Worm (Caenorhabditis elegans) whole organism, L1 larva: ENCODE data around the gene B0280.9.

ENCODE experiments used
- C16A3.4 ChIP-seq: fragments of 150-350 bp; optimal IDR thresholded peaks from 2 replicates; lab custom pipeline; 2014; ENCODE audit warnings: missing biosample characterization, missing genetic modification characterization
- C34B4.2 ChIP-seq: sonication (generic microtip); optimal IDR thresholded peaks from 2 replicates; lab custom pipeline; 2017; ENCODE audit warnings: mild to moderate bottlenecking, missing genetic modification characterization, missing compliant biosample characterization
- aha-1 ChIP-seq: fragments of 150-350 bp; optimal IDR thresholded peaks from 2 replicates; lab custom pipeline; 2014; ENCODE audit warnings: missing biosample characterization, missing genetic modification characterization
- alr-1 ChIP-seq: fragments of 200-800 bp; sonication (Bioruptor generic); optimal IDR thresholded peaks from 2 replicates; lab custom pipeline; 2018; ENCODE audit warnings: borderline replicate concordance, mild to moderate bottlenecking, missing genetic modification characterization, missing compliant biosample characterization
- aly-2 ChIP-seq: fragments of 150-350 bp; optimal IDR thresholded peaks from 2 replicates; lab custom pipeline; 2014; ENCODE audit warnings: missing biosample characterization, missing genetic modification characterization
- ama-1 ChIP-seq: fragments of 150-350 bp; optimal IDR thresholded peaks from 2 replicates; lab custom pipeline; 2014
- blmp-1 ChIP-seq: fragments of 150-350 bp; optimal IDR thresholded peaks from 2 replicates; lab custom pipeline; 2014; ENCODE audit warnings: missing biosample characterization, missing genetic modification characterization
- ceh-8 ChIP-seq: fragments of 200-800 bp; sonication (Bioruptor generic); optimal IDR thresholded peaks from 2 replicates; lab custom pipeline; 2018; ENCODE audit warnings: mild to moderate bottlenecking, missing genetic modification characterization, moderate library complexity, missing compliant biosample characterization
- ceh-82 ChIP-seq, 3 experiments: fragments of 150-350 bp in 1 of 3; sonication (generic microtip) in 2 of 3; optimal IDR thresholded peaks; 2 replicates each; lab custom pipeline; 2014 to 2017; ENCODE audit warnings: missing biosample characterization in 3 of 3, missing genetic modification characterization in 3 of 3
- ceh-88 ChIP-seq: fragments of 200-800 bp; sonication (Bioruptor generic); IDR thresholded peaks from 2 replicates; pipeline ENCODE4 v1.3.6; 2022; ENCODE audit warnings: missing genetic modification characterization, missing compliant biosample characterization
- ceh-90 ChIP-seq: sonication (generic microtip); optimal IDR thresholded peaks from 2 replicates; lab custom pipeline; 2016; ENCODE audit warnings: missing genetic modification characterization, missing compliant biosample characterization
- dpl-1 ChIP-seq, 3 experiments: fragments of 150-350 bp in 2 of 3; sonication (generic microtip) in 1 of 3; optimal IDR thresholded peaks; 2 replicates each; lab custom pipeline; 2014 to 2017; ENCODE audit warnings: missing biosample characterization in 3 of 3, missing genetic modification characterization in 3 of 3, missing genetic modification reagents in 3 of 3
- dsc-1 ChIP-seq: sonication (generic microtip); optimal IDR thresholded peaks from 2 replicates; lab custom pipeline; 2016; ENCODE audit warnings: mild to moderate bottlenecking, missing genetic modification characterization, missing compliant biosample characterization
- efl-3 ChIP-seq: fragments of 200-800 bp; sonication (Bioruptor generic); optimal IDR thresholded peaks from 2 replicates; lab custom pipeline; 2018; ENCODE audit warnings: mild to moderate bottlenecking, missing genetic modification characterization, missing compliant biosample characterization
- egl-13 ChIP-seq: sonication (generic microtip); optimal IDR thresholded peaks from 2 replicates; lab custom pipeline; 2016; ENCODE audit warnings: missing genotype, missing genetic modification reagents, missing genetic modification characterization, missing compliant biosample characterization
- egl-27 ChIP-seq, 2 experiments: fragments of 150-350 bp in 1 of 2; sonication (generic microtip); optimal IDR thresholded peaks; 3 replicates each; lab custom pipeline; 2017 to 2018; ENCODE audit warnings: missing biosample characterization in 2 of 2, missing genetic modification characterization in 2 of 2, missing genetic modification reagents in 2 of 2
- elt-3 ChIP-seq, 6 experiments: fragments of 150-350 bp in 1 of 6; sonication (generic microtip); optimal IDR thresholded peaks; 2 replicates each; lab custom pipeline; 2017 to 2018; ENCODE audit warnings: missing biosample characterization in 6 of 6, missing genetic modification characterization in 6 of 6, inconsistent platforms in 1 of 6
- ets-5 ChIP-seq: fragments of 200-800 bp; sonication (Bioruptor generic); IDR thresholded peaks from 2 replicates; pipeline ENCODE4 v1.3.6; 2022; ENCODE audit warnings: missing genetic modification characterization, missing compliant biosample characterization
- fkh-8 ChIP-seq: sonication (generic microtip); optimal IDR thresholded peaks from 2 replicates; lab custom pipeline; 2016; ENCODE audit warnings: mild to moderate bottlenecking, missing genetic modification characterization, missing compliant biosample characterization
- grh-1 ChIP-seq: fragments of 200-800 bp; sonication (Bioruptor generic); IDR thresholded peaks from 2 replicates; pipeline ENCODE4 v1.3.6; 2022; ENCODE audit warnings: missing genetic modification reagents, missing genetic modification characterization, missing compliant biosample characterization
- hlh-4 ChIP-seq: sonication (generic microtip); optimal IDR thresholded peaks from 2 replicates; lab custom pipeline; 2016; ENCODE audit warnings: mild to moderate bottlenecking, missing genetic modification characterization, missing compliant biosample characterization
- hpl-2 ChIP-seq: fragments of 150-350 bp; optimal IDR thresholded peaks from 2 replicates; lab custom pipeline; 2014; ENCODE audit warnings: missing biosample characterization, missing genetic modification reagents, missing genetic modification characterization
- isw-1 ChIP-seq: fragments of 200-800 bp; sonication (Bioruptor generic); IDR thresholded peaks from 2 replicates; pipeline ENCODE4 v1.3.6; 2022; ENCODE audit warnings: missing genetic modification characterization, missing compliant biosample characterization
- jun-1 ChIP-seq: fragments of 150-350 bp; optimal IDR thresholded peaks from 2 replicates; lab custom pipeline; 2014; ENCODE audit warnings: missing biosample characterization, missing genetic modification reagents, missing genetic modification characterization
- lin-15B ChIP-seq: fragments of 150-350 bp; sonication (generic microtip); optimal IDR thresholded peaks from 3 replicates; lab custom pipeline; 2014; ENCODE audit warnings: missing biosample characterization, missing genetic modification characterization
- lin-35 ChIP-seq, 2 experiments: fragments of 150-350 bp; optimal IDR thresholded peaks; 2 replicates each; lab custom pipeline; 2014; ENCODE audit warnings: missing biosample characterization in 2 of 2, missing genetic modification characterization in 2 of 2, missing genetic modification reagents in 2 of 2
- lin-39 ChIP-seq: fragments of 150-350 bp; optimal IDR thresholded peaks from 2 replicates; lab custom pipeline; 2014; ENCODE audit warnings: missing biosample characterization, missing genetic modification reagents, missing genetic modification characterization
- mab-9 ChIP-seq: fragments of 200-800 bp; sonication (Bioruptor generic); IDR thresholded peaks from 2 replicates; pipeline ENCODE4 v1.3.6; 2022; ENCODE audit warnings: missing genetic modification reagents, missing genetic modification characterization, missing compliant biosample characterization
- mdl-1 ChIP-seq, 2 experiments: fragments of 150-350 bp; optimal IDR thresholded peaks; 2 replicates each; lab custom pipeline; 2014 to 2017; ENCODE audit warnings: missing biosample characterization in 2 of 2, missing genetic modification characterization in 2 of 2, inconsistent platforms in 1 of 2
- mef-2 ChIP-seq: fragments of 150-350 bp; optimal IDR thresholded peaks from 2 replicates; lab custom pipeline; 2014; ENCODE audit warnings: missing biosample characterization, missing genetic modification characterization
- mep-1 ChIP-seq: fragments of 150-350 bp; optimal IDR thresholded peaks from 2 replicates; lab custom pipeline; 2014; ENCODE audit warnings: missing biosample characterization, missing genetic modification characterization
- nhr-11 ChIP-seq: fragments of 150-350 bp; optimal IDR thresholded peaks from 2 replicates; lab custom pipeline; 2014; ENCODE audit warnings: missing biosample characterization, missing genetic modification characterization
- nhr-12 ChIP-seq: sonication (generic microtip); optimal IDR thresholded peaks from 2 replicates; lab custom pipeline; 2017; ENCODE audit warnings: missing biosample characterization, missing genetic modification characterization
- nhr-19 ChIP-seq: fragments of 200-800 bp; sonication (Bioruptor generic); conservative IDR thresholded peaks from 2 replicates; pipeline ENCODE4 v1.3.6; 2022; ENCODE audit warnings: missing genetic modification characterization, missing compliant biosample characterization
- nhr-20 ChIP-seq: sonication (generic microtip); optimal IDR thresholded peaks from 2 replicates; lab custom pipeline; 2016; ENCODE audit warnings: mild to moderate bottlenecking, missing genetic modification characterization, missing compliant biosample characterization
- nhr-237 ChIP-seq: fragments of 150-350 bp; optimal IDR thresholded peaks from 2 replicates; lab custom pipeline; 2014; ENCODE audit warnings: missing biosample characterization, missing genetic modification characterization
- nhr-28 ChIP-seq: fragments of 150-350 bp; optimal IDR thresholded peaks from 2 replicates; lab custom pipeline; 2014; ENCODE audit warnings: missing biosample characterization, missing genetic modification characterization
- nhr-77 ChIP-seq: fragments of 150-350 bp; optimal IDR thresholded peaks from 2 replicates; lab custom pipeline; 2014; ENCODE audit warnings: missing biosample characterization, missing genetic modification characterization
- nhr-85 ChIP-seq: sonication (generic microtip); peaks from one replicate; lab custom pipeline; 2016; ENCODE audit warnings: missing genetic modification characterization, inconsistent platforms, missing compliant biosample characterization
- nhr-90 ChIP-seq: sonication (generic microtip); optimal IDR thresholded peaks from 2 replicates; lab custom pipeline; 2016; ENCODE audit warnings: mild to moderate bottlenecking, missing genetic modification characterization, missing compliant biosample characterization; ENCODE audit not compliant: poor library complexity
- pqm-1 ChIP-seq: sonication (generic microtip); optimal IDR thresholded peaks from 3 replicates; lab custom pipeline; 2017; ENCODE audit warnings: missing biosample characterization, missing genetic modification characterization
- rnt-1 ChIP-seq: sonication (generic microtip); optimal IDR thresholded peaks from 2 replicates; lab custom pipeline; 2016; ENCODE audit warnings: mild to moderate bottlenecking, missing genetic modification characterization, moderate library complexity, missing compliant biosample characterization
- skn-1 ChIP-seq: fragments of 150-350 bp; optimal IDR thresholded peaks from 2 replicates; lab custom pipeline; 2014; ENCODE audit warnings: missing biosample characterization, missing genetic modification characterization
- snpc-4 ChIP-seq: fragments of 150-350 bp; optimal IDR thresholded peaks from 2 replicates; lab custom pipeline; 2014; ENCODE audit warnings: missing biosample characterization, missing genetic modification characterization
- snu-23 ChIP-seq: sonication (generic microtip); optimal IDR thresholded peaks from 2 replicates; lab custom pipeline; 2016; ENCODE audit warnings: missing genetic modification characterization, missing compliant biosample characterization
- sox-4 ChIP-seq: sonication (generic microtip); optimal IDR thresholded peaks from 2 replicates; lab custom pipeline; 2016; ENCODE audit warnings: missing genetic modification characterization, missing compliant biosample characterization
- sptf-1 ChIP-seq: fragments of 150-350 bp; optimal IDR thresholded peaks from 2 replicates; lab custom pipeline; 2014; ENCODE audit warnings: missing biosample characterization, missing genetic modification characterization
- sup-37 ChIP-seq: fragments of 200-800 bp; sonication (Bioruptor generic); optimal IDR thresholded peaks from 2 replicates; lab custom pipeline; 2018; ENCODE audit warnings: mild to moderate bottlenecking, missing genetic modification characterization, missing compliant biosample characterization
- tbx-2 ChIP-seq: sonication (generic microtip); optimal IDR thresholded peaks from 2 replicates; lab custom pipeline; 2016; ENCODE audit warnings: missing genetic modification characterization, missing compliant biosample characterization
- unc-62 ChIP-seq: fragments of 150-350 bp; optimal IDR thresholded peaks from 2 replicates; lab custom pipeline; 2014; ENCODE audit warnings: missing biosample characterization, missing genetic modification reagents, missing genetic modification characterization
- unc-86 ChIP-seq: sonication (generic microtip); optimal IDR thresholded peaks from 2 replicates; lab custom pipeline; 2016; ENCODE audit warnings: missing genetic modification characterization, missing compliant biosample characterization
- unc-98 ChIP-seq: fragments of 200-800 bp; sonication (Bioruptor generic); IDR thresholded peaks from 2 replicates; pipeline ENCODE4 v1.3.6; 2022; ENCODE audit warnings: missing genetic modification characterization, missing compliant biosample characterization
- xbp-1 ChIP-seq: sonication (generic microtip); optimal IDR thresholded peaks from 2 replicates; lab custom pipeline; 2016; ENCODE audit warnings: missing genetic modification characterization, missing compliant biosample characterization
- ztf-11 ChIP-seq, 2 experiments: sonication (generic microtip); optimal IDR thresholded peaks; 2 replicates each; lab custom pipeline; 2016 to 2017; ENCODE audit warnings: missing genetic modification characterization in 2 of 2, missing biosample characterization in 1 of 2, missing compliant biosample characterization in 1 of 2
- ztf-4 ChIP-seq: fragments of 150-350 bp; optimal IDR thresholded peaks from 2 replicates; lab custom pipeline; 2014; ENCODE audit warnings: missing biosample characterization, missing genetic modification characterization

The B0280.9 gene

DNA sequence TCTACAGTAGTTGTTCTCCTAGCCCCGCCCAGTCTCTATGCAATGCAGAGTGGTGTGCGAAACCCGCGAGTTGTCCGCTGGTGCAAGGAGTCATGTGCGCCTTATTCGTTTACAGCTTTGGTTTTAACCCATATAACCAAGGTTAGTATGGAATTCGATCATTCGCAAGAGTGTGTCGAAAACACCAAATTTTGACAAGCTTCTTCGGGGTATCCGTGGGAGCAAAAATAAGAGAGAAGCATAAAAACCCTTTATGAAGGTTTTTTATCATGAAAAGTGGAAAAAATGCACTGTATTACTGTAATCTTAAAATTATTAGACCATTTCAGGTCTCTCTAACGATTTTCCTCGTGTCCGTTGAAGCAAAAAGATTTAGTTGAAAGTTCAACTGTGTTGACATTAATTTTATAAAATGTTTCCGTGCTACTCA lies 19.5 kb upstream of the B0280.9 start (continued):
- TF ChIP-seq unc-86 (tag; lab: Kevin White, UChicago), result no peak
- peak; percentile 3 for TF ChIP-seq xbp-1 (tag; lab: Kevin White, UChicago)
- no peak for TF ChIP-seq mep-1 (tag; lab: Kevin White, UChicago)
- no peak for TF ChIP-seq ceh-82 (tag; optimal IDR thresholded peaks at IDR 0.05; lab: Kevin White, UChicago)
- peak; percentile 45 for TF ChIP-seq snu-23
- TF ChIP-seq hpl-2, result no peak
- TF ChIP-seq efl-3 (GFP tag; lab: Kevin White, UChicago), result no peak
- TF ChIP-seq mef-2, result no peak
- no peak for TF ChIP-seq alr-1 (tag; lab: Kevin White, UChicago)
- no peak for TF ChIP-seq nhr-237 (tag; lab: Kevin White, UChicago)
- TF ChIP-seq jun-1 (tag; lab: Kevin White, UChicago), result no peak
- TF ChIP-seq rnt-1 (tag; lab: Kevin White, UChicago), result peak; percentile 33
- no peak for TF ChIP-seq blmp-1 (tag; lab: Kevin White, UChicago)
- no peak for TF ChIP-seq nhr-12 (tag; lab: Kevin White, UChicago)
- no peak for TF ChIP-seq hlh-4 (tag; lab: Kevin White, UChicago)
- no peak for TF ChIP-seq mdl-1 (tag; optimal IDR thresholded peaks at IDR 0.05; lab: Kevin White, UChicago)
- no peak for TF ChIP-seq ztf-11 (tag; optimal IDR thresholded peaks at IDR 0.05; lab: Kevin White, UChicago)
- TF ChIP-seq ceh-90 (tag; lab: Kevin White, UChicago), result no peak
- no peak for TF ChIP-seq skn-1 (tag; lab: Kevin White, UChicago)
- no peak for TF ChIP-seq isw-1 (GFP tag; lab: Robert Waterston, UW)
- TF ChIP-seq nhr-85 (tag; lab: Kevin White, UChicago), result peak; percentile 74
- no peak for TF ChIP-seq sup-37 (GFP tag; lab: Kevin White, UChicago)
- no peak for TF ChIP-seq fkh-8 (tag; lab: Kevin White, UChicago)
- TF ChIP-seq tbx-2 (tag; lab: Kevin White, UChicago), result no peak
- peak; percentile 33 for TF ChIP-seq dsc-1 (tag; lab: Kevin White, UChicago)
- no peak for TF ChIP-seq unc-98 (GFP tag; lab: Robert Waterston, UW)
- no peak for TF ChIP-seq dpl-1 (GFP tag; optimal IDR thresholded peaks at IDR 0.05; lab: Kevin White, UChicago)
- TF ChIP-seq sox-4, result no peak
- TF ChIP-seq unc-62 (GFP tag; lab: Kevin White, UChicago), result no peak
- peak; percentile 67 for TF ChIP-seq nhr-19 (GFP tag; lab: Robert Waterston, UW)
- TF ChIP-seq lin-15B, result no peak
- TF ChIP-seq nhr-20, result peak; percentile 40
- no peak for TF ChIP-seq lin-35 (GFP tag; optimal IDR thresholded peaks at IDR 0.05; lab: Kevin White, UChicago)
- no peak; the same call in 1 of the 2 replicates for TF ChIP-seq grh-1 (GFP tag; lab: Robert Waterston, UW)
- TF ChIP-seq egl-13 (tag; lab: Kevin White, UChicago), result no peak
- no peak for TF ChIP-seq C16A3.4 (tag; lab: Kevin White, UChicago)
- TF ChIP-seq lin-39, result peak; percentile 17
- TF ChIP-seq pqm-1 (tag; lab: Kevin White, UChicago), result no peak
- no peak for TF ChIP-seq ztf-4 (tag; lab: Kevin White, UChicago)
- no peak for TF ChIP-seq sptf-1
- no peak for TF ChIP-seq nhr-77 (tag; lab: Kevin White, UChicago)
- peak; percentile 96 for TF ChIP-seq snpc-4 (tag; lab: Kevin White, UChicago)
- TF ChIP-seq C34B4.2 (tag; lab: Kevin White, UChicago), result no peak
- no peak for TF ChIP-seq ets-5 (GFP tag; lab: Robert Waterston, UW)
- TF ChIP-seq ceh-88 (GFP tag; lab: Robert Waterston, UW), result 0 out of 2 replicates have a peak, but pooled peaks have one; percentile 29
- peak in 1 of 2 experiments; percentile 12 for TF ChIP-seq egl-27 (tag; optimal IDR thresholded peaks at IDR 0.05; lab: Kevin White, UChicago)
- TF ChIP-seq mab-9 (GFP tag; lab: Robert Waterston, UW), result no peak
- TF ChIP-seq aly-2 (tag; lab: Kevin White, UChicago), result no peak
- no peak for TF ChIP-seq nhr-28 (tag; lab: Kevin White, UChicago)
- TF ChIP-seq nhr-11, result no peak
- TF ChIP-seq ceh-8 (GFP tag; lab: Kevin White, UChicago), result no peak
- TF ChIP-seq ama-1 (lab: Kevin White, UChicago), result peak; percentile 42
- no peak for TF ChIP-seq aha-1 (tag; lab: Kevin White, UChicago)
- no peak for TF ChIP-seq elt-3 (tag; optimal IDR thresholded peaks at IDR 0.05; lab: Kevin White, UChicago)
- TF ChIP-seq nhr-90 (tag; lab: Kevin White, UChicago), result peak; percentile 78
